Worm (Caenorhabditis elegans): ENCODE results near the gene F02E11.3.

Gene F02E11.3

ce11 chrII:3225780-3226179 is 49.0 kb downstream of the F02E11.3 start, which contains the start of gene ZC239.17:
TSS of gene ZC239.17 (minus strand) at chrII:3225880.
- TF ChIP-seq aly-1 (tag; optimal IDR thresholded peaks at IDR 0.05) (no peak), hnd-1 (tag; optimal IDR thresholded peaks at IDR 0.05) (no peak), hmg-4 (GFP tag; optimal IDR thresholded peaks at IDR 0.05) (no peak), hmbx-1 (tag; optimal IDR thresholded peaks at IDR 0.05) (no peak), F13C5.2 (tag; optimal IDR thresholded peaks at IDR 0.05) (no peak), tbx-11 (GFP tag; IDR thresholded peaks at IDR 0.05) (no peak), scrt-1 (GFP tag; IDR thresholded peaks at IDR 0.05) (no peak), ceh-13 (GFP tag; optimal IDR thresholded peaks at IDR 0.05) (no peak), B0310.2 (tag; optimal IDR thresholded peaks at IDR 0.05) (no peak), tra-4 (tag; optimal IDR thresholded peaks at IDR 0.05) (no peak), ama-1 (optimal IDR thresholded peaks at IDR 0.05) (no peak), pes-1 (GFP tag; IDR thresholded peaks at IDR 0.05) (no peak), ceh-36 (tag; optimal IDR thresholded peaks at IDR 0.05) (no peak), sea-1 (GFP tag; conservative IDR thresholded peaks at IDR 0.05) (no peak), tbx-37 (GFP tag; conservative IDR thresholded peaks at IDR 0.05) (no peak), ets-7 (tag; optimal IDR thresholded peaks at IDR 0.05) (no peak), flt-1 (GFP tag; IDR thresholded peaks at IDR 0.05) (no peak)

ce11 chrII:3225200-3225599 is 49.6 kb downstream of the F02E11.3 start, which contains the start of gene ZC239.16:
TSS of gene ZC239.16 (minus strand) at chrII:3225319.
- TF ChIP-seq scrt-1 (GFP tag; IDR thresholded peaks at IDR 0.05) (no peak), ceh-13 (GFP tag; optimal IDR thresholded peaks at IDR 0.05) (no peak), sea-1 (GFP tag; conservative IDR thresholded peaks at IDR 0.05) (no peak), B0310.2 (tag; optimal IDR thresholded peaks at IDR 0.05) (no peak), flt-1 (GFP tag; IDR thresholded peaks at IDR 0.05) (no peak), ets-7 (tag; optimal IDR thresholded peaks at IDR 0.05) (no peak), ama-1 (optimal IDR thresholded peaks at IDR 0.05) (no peak)

ce11 chrII:3224631-3225030 is 50.2 kb downstream of the F02E11.3 start, which contains the start of gene ZC239.15:
TSS of gene ZC239.15 (minus strand) at chrII:3224731.
- TF ChIP-seq flt-1 (GFP tag; IDR thresholded peaks at IDR 0.05) (no peak), tra-4 (tag; optimal IDR thresholded peaks at IDR 0.05) (no peak), tbx-37 (GFP tag; conservative IDR thresholded peaks at IDR 0.05) (no peak), hmg-4 (GFP tag; optimal IDR thresholded peaks at IDR 0.05) (no peak), scrt-1 (GFP tag; IDR thresholded peaks at IDR 0.05) (no peak), ceh-36 (tag; optimal IDR thresholded peaks at IDR 0.05) (no peak), aly-1 (tag; optimal IDR thresholded peaks at IDR 0.05) (no peak), ets-7 (tag; optimal IDR thresholded peaks at IDR 0.05) (no peak), sea-1 (GFP tag; conservative IDR thresholded peaks at IDR 0.05) (no peak), ama-1 (optimal IDR thresholded peaks at IDR 0.05) (no peak), B0310.2 (tag; optimal IDR thresholded peaks at IDR 0.05) (no peak), pes-1 (GFP tag; IDR thresholded peaks at IDR 0.05) (no peak), tbx-11 (GFP tag; IDR thresholded peaks at IDR 0.05) (no peak), ceh-13 (GFP tag; optimal IDR thresholded peaks at IDR 0.05) (no peak), F13C5.2 (tag; optimal IDR thresholded peaks at IDR 0.05) (no peak), hnd-1 (tag; optimal IDR thresholded peaks at IDR 0.05) (no peak), hmbx-1 (tag; optimal IDR thresholded peaks at IDR 0.05) (no peak)
